Fruit fly (Drosophila melanogaster): ENCODE data around the gene CG42556.

CG42556 gene

DNA sequence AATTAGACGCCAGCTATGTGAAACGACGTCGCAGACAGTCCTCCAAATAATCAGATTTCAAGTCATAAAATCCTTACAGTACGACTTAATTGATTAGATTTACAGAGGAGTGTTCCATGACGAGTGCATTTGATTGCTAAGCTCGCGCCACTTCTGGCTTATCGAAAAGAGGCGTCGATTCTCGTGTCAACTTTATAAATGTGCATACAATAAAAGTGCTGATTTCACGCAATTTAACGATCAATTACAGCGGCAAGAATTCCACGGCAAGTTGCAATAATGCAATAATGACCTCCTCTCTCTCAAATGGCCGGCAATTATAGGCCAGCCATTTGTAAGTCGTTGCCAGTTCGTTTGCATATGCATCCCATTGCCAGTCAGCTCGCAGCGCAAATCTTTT, 7.3 kb upstream of the CG42556 start (continued):
- TF ChIP-seq Opbp (GFP tag; IDR thresholded peaks at IDR 0.05; ENCODE audit: partially characterized antibody) (no peak), dati (GFP tag; IDR thresholded peaks at IDR 0.05) (no peak), Ets65A (GFP tag) (no peak), gcm (GFP tag; optimal IDR thresholded peaks at IDR 0.05) (no peak)

DNA sequence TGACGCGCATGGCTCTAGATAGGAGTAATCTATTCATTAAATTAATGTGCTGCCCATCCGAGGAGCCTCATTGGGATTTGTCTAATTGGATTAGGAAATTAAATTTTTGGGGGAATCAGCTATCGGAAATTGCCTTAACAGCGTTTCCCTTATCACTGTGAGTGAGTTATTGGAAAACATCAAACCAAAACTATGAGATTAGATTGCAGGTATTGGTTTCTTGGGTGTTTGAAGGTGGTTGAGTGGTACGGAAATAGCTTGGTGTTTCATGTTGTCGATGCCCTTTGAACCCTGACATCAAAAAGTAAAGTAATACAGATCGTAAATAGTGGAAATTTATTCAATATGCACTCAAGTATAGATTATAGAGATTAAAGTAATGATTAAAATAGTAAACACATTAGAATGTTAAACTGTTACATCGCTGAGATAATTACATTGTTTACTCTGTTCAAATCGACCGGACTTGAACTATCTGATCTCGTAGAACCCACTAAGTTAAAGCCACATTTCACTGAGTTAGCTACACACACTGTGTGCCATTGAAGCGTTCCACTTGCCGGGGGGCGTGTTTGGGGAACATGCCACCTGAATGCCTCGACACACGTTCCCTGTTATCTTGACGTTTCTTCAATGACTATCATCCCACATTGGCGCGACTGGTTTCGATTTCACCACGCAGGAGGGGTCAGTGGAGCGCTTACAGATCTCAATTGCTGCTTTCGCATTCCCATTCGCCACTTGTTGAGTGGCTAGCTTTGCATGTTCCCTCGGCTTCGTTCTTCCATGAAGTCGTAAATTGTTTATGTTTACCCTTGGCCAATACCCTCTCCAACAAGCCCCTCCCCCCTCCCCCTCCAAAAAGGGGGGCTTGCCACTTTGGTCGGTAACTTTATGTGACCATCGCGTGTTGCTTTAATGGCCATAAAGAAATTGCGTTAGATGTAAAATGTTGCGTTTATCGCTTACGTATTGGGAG, 6.5 kb upstream of the CG42556 start:
- peak; percentile 30 for TF ChIP-seq ftz-f1 (GFP tag; optimal IDR thresholded peaks at IDR 0.05)
- no peak for TF ChIP-seq CG3163 (GFP tag; optimal IDR thresholded peaks at IDR 0.05)
- TF ChIP-seq Rx (GFP tag; IDR thresholded peaks at IDR 0.05), result no peak
- TF ChIP-seq cwo (GFP tag; optimal IDR thresholded peaks at IDR 0.05), result peak; percentile 9
- TF ChIP-seq MTF-1 (GFP tag; optimal IDR thresholded peaks at IDR 0.05; ENCODE audit: borderline replicate concordance), result no peak
- TF ChIP-seq Lim3 (GFP tag; IDR thresholded peaks at IDR 0.05), result peak; percentile 10; the same call in 1 of the 2 replicates
- TF ChIP-seq CG31388 (GFP tag; optimal IDR thresholded peaks at IDR 0.05), result no peak
- no peak for TF ChIP-seq gsb-n (tag; optimal IDR thresholded peaks at IDR 0.05)
- TF ChIP-seq HLH4C (GFP tag; IDR thresholded peaks at IDR 0.05; ENCODE audit: partially characterized antibody), result no peak
- peak in 1 of 2 experiments; percentile 35 for TF ChIP-seq eve (GFP tag; optimal IDR thresholded peaks at IDR 0.05)
- TF ChIP-seq otp (GFP tag; IDR thresholded peaks at IDR 0.05), result 0 out of 3 replicates have a peak, but pooled peaks have one; percentile 32
- TF ChIP-seq GATAe (GFP tag; conservative IDR thresholded peaks at IDR 0.05), result peak; percentile 34; the same call in 1 of the 2 replicates
- no peak for TF ChIP-seq CG6765 (GFP tag; optimal IDR thresholded peaks at IDR 0.05)
- TF ChIP-seq CG15269 (tag; optimal IDR thresholded peaks at IDR 0.05), result peak; percentile 2
- no peak for TF ChIP-seq lbe (GFP tag; optimal IDR thresholded peaks at IDR 0.05)
- TF ChIP-seq CG10209 (GFP tag; optimal IDR thresholded peaks at IDR 0.05), result peak; percentile 9
- TF ChIP-seq Hr78 (GFP tag; optimal IDR thresholded peaks at IDR 0.05), result peak in 1 of 2 experiments; percentile 97
- TF ChIP-seq HLH54F (GFP tag; optimal IDR thresholded peaks at IDR 0.05), result no peak
- 0 out of 3 replicates have a peak, but pooled peaks have one; percentile 45 for TF ChIP-seq Dbx (GFP tag; IDR thresholded peaks at IDR 0.05)
- TF ChIP-seq oc (tag; optimal IDR thresholded peaks at IDR 0.05), result no peak
- no peak for TF ChIP-seq Opbp (GFP tag; IDR thresholded peaks at IDR 0.05; ENCODE audit: partially characterized antibody)
- no peak for TF ChIP-seq CG8089 (GFP tag; optimal IDR thresholded peaks at IDR 0.05)
- peak; percentile 98 for TF ChIP-seq exex (tag; optimal IDR thresholded peaks at IDR 0.05)
- no peak for TF ChIP-seq insv (GFP tag; optimal IDR thresholded peaks at IDR 0.05)
- TF ChIP-seq schlank (tag; optimal IDR thresholded peaks at IDR 0.05), result no peak
- no peak for TF ChIP-seq Max (GFP tag; optimal IDR thresholded peaks at IDR 0.05)
- TF ChIP-seq CG12769 (tag; optimal IDR thresholded peaks at IDR 0.05), result peak; percentile 20
- no peak for TF ChIP-seq tx (GFP tag; optimal IDR thresholded peaks at IDR 0.05)
- TF ChIP-seq CG10654 (GFP tag; optimal IDR thresholded peaks at IDR 0.05), result no peak
- 0 out of 2 replicates have a peak, but pooled peaks have one; percentile 40 for TF ChIP-seq ham (GFP tag; IDR thresholded peaks at IDR 0.05)
- TF ChIP-seq CG1832 (GFP tag; optimal IDR thresholded peaks at IDR 0.05), result no peak
- peak; percentile 58 for TF ChIP-seq grn (GFP tag; optimal IDR thresholded peaks at IDR 0.05)
- no peak for TF ChIP-seq gro (GFP tag; optimal IDR thresholded peaks at IDR 0.05)
- TF ChIP-seq Ada2b (GFP tag; IDR thresholded peaks at IDR 0.05), result no peak
- peak; percentile 77 for TF ChIP-seq Med (GFP tag)
- TF ChIP-seq CG2889 (GFP tag; IDR thresholded peaks at IDR 0.05), result no peak
- TF ChIP-seq zen (tag; optimal IDR thresholded peaks at IDR 0.05), result no peak
- TF ChIP-seq NFAT (GFP tag; IDR thresholded peaks at IDR 0.05), result no peak
- TF ChIP-seq CG31365 (tag; optimal IDR thresholded peaks at IDR 0.05), result no peak
- no peak for TF ChIP-seq pan (optimal IDR thresholded peaks at IDR 0.05)
- no peak for TF ChIP-seq pan (GFP tag; optimal IDR thresholded peaks at IDR 0.05 in 1 of 2, IDR thresholded peaks at IDR 0.05 in 1 of 2)
- no peak for TF ChIP-seq ap (GFP tag; IDR thresholded peaks at IDR 0.05)
- TF ChIP-seq CG12104 (GFP tag; optimal IDR thresholded peaks at IDR 0.05), result no peak
- TF ChIP-seq CG31441 (GFP tag; IDR thresholded peaks at IDR 0.05), result no peak
